Fruit fly (Drosophila melanogaster) whole organism, embryonic: ENCODE results near the gene tai.

Experiments used
- Atf-2 ChIP-seq: fragments of 200-800 bp; sonication (Bioruptor generic); optimal IDR thresholded peaks from 2 replicates; lab custom pipeline; 2016; ENCODE audit warnings: missing biosample characterization, missing genetic modification characterization
- Awh ChIP-seq: fragments of 200-800 bp; sonication (Bioruptor generic); IDR thresholded peaks from 2 replicates; pipeline ENCODE4, ENCODE4 v1.3.6; 2022; ENCODE audit warnings: missing biosample characterization, missing genetic modification characterization
- BtbVII ChIP-seq: fragments of 200-800 bp; sonication (Bioruptor generic); optimal IDR thresholded peaks from 3 replicates; lab custom pipeline; 2017; ENCODE audit warnings: missing biosample characterization, mild to moderate bottlenecking, missing genetic modification characterization
- CG11560 ChIP-seq: fragments of 200-800 bp; sonication (Bioruptor generic); IDR thresholded peaks from 3 replicates; pipeline ENCODE4 v1.3.6; 2022; ENCODE audit warnings: missing biosample characterization, missing genetic modification characterization
- CG14860 ChIP-seq: fragments of 200-800 bp; sonication (Bioruptor generic); IDR thresholded peaks from 3 replicates; pipeline ENCODE4 v1.3.6; 2022; ENCODE audit warnings: missing biosample characterization, missing genetic modification characterization; ENCODE audit not compliant: partially characterized antibody
- CG15073 ChIP-seq: fragments of 200-800 bp; sonication (Bioruptor generic); optimal IDR thresholded peaks from 2 replicates; lab custom pipeline; 2016; ENCODE audit warnings: missing biosample characterization, missing genetic modification characterization
- CG1529 ChIP-seq: fragments of 200-800 bp; sonication (Bioruptor generic); optimal IDR thresholded peaks from 3 replicates; lab custom pipeline; 2018; ENCODE audit warnings: missing biosample characterization, missing genetic modification characterization
- CG15514 ChIP-seq: fragments of 200-800 bp; sonication (Bioruptor generic); optimal IDR thresholded peaks from 3 replicates; lab custom pipeline; 2017; ENCODE audit warnings: missing biosample characterization, missing genetic modification characterization, mild to moderate bottlenecking, moderate library complexity, missing genetic modification reagents
- CG1603 ChIP-seq: fragments of 200-800 bp; sonication (Bioruptor generic); optimal IDR thresholded peaks from 2 replicates; lab custom pipeline; 2019; ENCODE audit warnings: missing biosample characterization, mild to moderate bottlenecking, missing genetic modification characterization, moderate library complexity
- CG17186 ChIP-seq: fragments of 200-800 bp; sonication (Bioruptor generic); optimal IDR thresholded peaks from 3 replicates; lab custom pipeline; 2017; ENCODE audit warnings: missing biosample characterization, missing genetic modification reagents, missing genetic modification characterization
- CG17802 ChIP-seq: fragments of 200-800 bp; sonication (Bioruptor generic); optimal IDR thresholded peaks from 2 replicates; lab custom pipeline; 2018; ENCODE audit warnings: missing biosample characterization, mild to moderate bottlenecking, missing genetic modification characterization, moderate library complexity
- CG1792 ChIP-seq: fragments of 200-800 bp; sonication (Bioruptor generic); optimal IDR thresholded peaks from 2 replicates; lab custom pipeline; 2016; ENCODE audit warnings: missing biosample characterization, missing genetic modification characterization
- CG18262 ChIP-seq: fragments of 200-800 bp; optimal IDR thresholded peaks from 3 replicates; lab custom pipeline; 2019; ENCODE audit warnings: missing biosample characterization, mild to moderate bottlenecking, missing genetic modification characterization, moderate library complexity
- CG2712 ChIP-seq: fragments of 200-800 bp; optimal IDR thresholded peaks from 3 replicates; lab custom pipeline; 2019; ENCODE audit warnings: missing biosample characterization, mild to moderate bottlenecking, missing genetic modification characterization, moderate library complexity
- CG2889 ChIP-seq: fragments of 200-800 bp; sonication (Bioruptor generic); IDR thresholded peaks from 3 replicates; pipeline ENCODE4 v1.3.6; 2022; ENCODE audit warnings: missing biosample characterization, missing genetic modification characterization
- CG31224 ChIP-seq: fragments of 200-800 bp; sonication (Bioruptor generic); IDR thresholded peaks from 2 replicates; pipeline ENCODE4 v1.3.6; 2022; ENCODE audit warnings: missing biosample characterization, missing genetic modification characterization
- CG31365 ChIP-seq: fragments of 200-800 bp; sonication (Bioruptor generic); optimal IDR thresholded peaks from 2 replicates; lab custom pipeline; 2018; ENCODE audit warnings: missing biosample characterization, mild to moderate bottlenecking, missing genetic modification characterization
- CG34422 ChIP-seq: fragments of 200-800 bp; sonication (Bioruptor generic); IDR thresholded peaks from 3 replicates; pipeline ENCODE4 v1.3.6; 2022; ENCODE audit warnings: missing biosample characterization, missing genetic modification characterization
- CG42726 ChIP-seq: fragments of 200-800 bp; sonication (Bioruptor generic); IDR thresholded peaks from 2 replicates; pipeline ENCODE4 v1.3.6; 2022; ENCODE audit warnings: missing biosample characterization, missing genetic modification characterization; ENCODE audit not compliant: partially characterized antibody
- CG6175 ChIP-seq: fragments of 200-800 bp; sonication (Bioruptor generic); IDR thresholded peaks from 3 replicates; pipeline ENCODE4 v1.3.6; 2022; ENCODE audit warnings: missing biosample characterization, missing genetic modification characterization
- CG7357 ChIP-seq: fragments of 200-800 bp; sonication (Bioruptor generic); IDR thresholded peaks from 3 replicates; pipeline ENCODE4 v1.3.6; 2022; ENCODE audit warnings: missing biosample characterization, missing genetic modification characterization
- CG7372 ChIP-seq: fragments of 200-800 bp; sonication (Bioruptor generic); IDR thresholded peaks from 2 replicates; pipeline ENCODE4 v1.3.6; 2022; ENCODE audit warnings: missing biosample characterization, missing genetic modification characterization
- CG8089 ChIP-seq: fragments of 200-800 bp; sonication (Bioruptor generic); optimal IDR thresholded peaks from 3 replicates; lab custom pipeline; 2016; ENCODE audit warnings: missing biosample characterization, missing genetic modification characterization
- CG9437 ChIP-seq: fragments of 200-800 bp; sonication (Bioruptor generic); optimal IDR thresholded peaks from 2 replicates; lab custom pipeline; 2018; ENCODE audit warnings: missing biosample characterization, mild to moderate bottlenecking, missing genetic modification characterization
- CG9932 ChIP-seq: fragments of 200-800 bp; sonication (Bioruptor generic); IDR thresholded peaks from 2 replicates; pipeline ENCODE4 v1.3.6; 2022; ENCODE audit warnings: missing biosample characterization, missing genetic modification characterization
- Dip2 ChIP-seq: fragments of 200-800 bp; sonication (Bioruptor generic); IDR thresholded peaks from 2 replicates; pipeline ENCODE4 v1.3.6; 2022; ENCODE audit warnings: missing biosample characterization, missing genetic modification characterization
- Dp ChIP-seq: fragments of 200-800 bp; sonication (Bioruptor generic); optimal IDR thresholded peaks from 2 replicates; lab custom pipeline; 2018; ENCODE audit warnings: missing biosample characterization, mild to moderate bottlenecking, missing genetic modification characterization, moderate library complexity
- Hmx ChIP-seq: fragments of 200-800 bp; sonication (Bioruptor generic); optimal IDR thresholded peaks from 2 replicates; lab custom pipeline; 2016; ENCODE audit warnings: missing biosample characterization, missing genetic modification characterization
- Kr ChIP-seq: fragments of 200-800 bp; sonication (Bioruptor generic); optimal IDR thresholded peaks from 2 replicates; lab custom pipeline; 2017; ENCODE audit warnings: missing biosample characterization, mild to moderate bottlenecking, missing genetic modification characterization
- Med ChIP-seq: fragments of 200-800 bp; sonication (Bioruptor generic); peaks from one replicate; lab custom pipeline; 2016; ENCODE audit warnings: missing biosample characterization, missing genetic modification characterization, mild to moderate bottlenecking, inconsistent platforms, moderate library complexity
- NC2β ChIP-seq: fragments of 200-800 bp; sonication (Bioruptor generic); optimal IDR thresholded peaks from 2 replicates; lab custom pipeline; 2016; ENCODE audit warnings: missing biosample characterization, missing genetic modification characterization
- Ravus ChIP-seq: fragments of 200-800 bp; sonication (Bioruptor generic); IDR thresholded peaks from 2 replicates; pipeline ENCODE4 v1.3.6; 2022; ENCODE audit warnings: missing biosample characterization, missing genetic modification characterization
- Sry-β ChIP-seq: fragments of 200-800 bp; sonication (Bioruptor generic); optimal IDR thresholded peaks from 2 replicates; lab custom pipeline; 2018; ENCODE audit warnings: missing biosample characterization, mild to moderate bottlenecking, missing genetic modification characterization, moderate library complexity
- abd-A ChIP-seq: fragments of 200-800 bp; sonication (Bioruptor generic); optimal IDR thresholded peaks from 3 replicates; lab custom pipeline; 2019; ENCODE audit warnings: missing biosample characterization, mild to moderate bottlenecking, missing genetic modification characterization, moderate library complexity
- amos ChIP-seq: fragments of 200-800 bp; sonication (Bioruptor generic); IDR thresholded peaks from 2 replicates; pipeline ENCODE4 v1.3.6; 2022; ENCODE audit warnings: missing biosample characterization, missing genetic modification characterization; ENCODE audit not compliant: partially characterized antibody
- aop ChIP-seq: fragments of 200-800 bp; sonication (Bioruptor generic); IDR thresholded peaks from 2 replicates; pipeline ENCODE4 v1.3.6; 2022; ENCODE audit warnings: missing biosample characterization, missing genetic modification characterization
- bab2 ChIP-seq: fragments of 200-800 bp; sonication (Bioruptor generic); optimal IDR thresholded peaks from 2 replicates; lab custom pipeline; 2016; ENCODE audit warnings: missing biosample characterization, missing genetic modification characterization
- cas ChIP-seq: fragments of 200-800 bp; sonication (Bioruptor generic); IDR thresholded peaks from 2 replicates; pipeline ENCODE4 v1.3.6; 2022; ENCODE audit warnings: missing biosample characterization, missing genetic modification characterization
- cg ChIP-seq: fragments of 200-800 bp; sonication (Bioruptor generic); optimal IDR thresholded peaks from 3 replicates; lab custom pipeline; 2019; ENCODE audit warnings: missing biosample characterization, mild to moderate bottlenecking, missing genetic modification characterization, moderate library complexity
- chm ChIP-seq: fragments of 200-800 bp; sonication (Bioruptor generic); IDR thresholded peaks from 2 replicates; pipeline ENCODE4 v1.3.6; 2022; ENCODE audit warnings: missing biosample characterization, missing genetic modification characterization
- crc ChIP-seq: fragments of 200-800 bp; sonication (Bioruptor generic); optimal IDR thresholded peaks from 2 replicates; lab custom pipeline; 2016; ENCODE audit warnings: missing biosample characterization, missing genetic modification characterization
- da ChIP-seq: fragments of 200-800 bp; sonication (Bioruptor generic); optimal IDR thresholded peaks from 2 replicates; lab custom pipeline; 2016; ENCODE audit warnings: missing biosample characterization, missing genetic modification characterization
- dm ChIP-seq: fragments of 200-800 bp; sonication (Bioruptor generic); optimal IDR thresholded peaks from 3 replicates; lab custom pipeline; 2016; ENCODE audit warnings: missing biosample characterization, missing genetic modification characterization
- dmrt99B ChIP-seq: fragments of 200-800 bp; sonication (Bioruptor generic); optimal IDR thresholded peaks from 2 replicates; lab custom pipeline; 2018; ENCODE audit warnings: missing biosample characterization, mild to moderate bottlenecking, missing genetic modification characterization, moderate library complexity
- ewg ChIP-seq: fragments of 200-800 bp; sonication (Bioruptor generic); optimal IDR thresholded peaks from 3 replicates; lab custom pipeline; 2017; ENCODE audit warnings: mild to moderate bottlenecking, missing biosample characterization, missing genetic modification reagents, missing genetic modification characterization
- fd3F ChIP-seq: fragments of 200-800 bp; sonication (Bioruptor generic); optimal IDR thresholded peaks from 2 replicates; lab custom pipeline; 2018; ENCODE audit warnings: missing biosample characterization, mild to moderate bottlenecking, missing genetic modification characterization, moderate library complexity
- gro ChIP-seq: fragments of 200-800 bp; sonication (Bioruptor generic); optimal IDR thresholded peaks from 2 replicates; lab custom pipeline; 2016; ENCODE audit warnings: missing biosample characterization, missing genetic modification characterization
- gt ChIP-seq: fragments of 200-800 bp; sonication (Bioruptor generic); IDR thresholded peaks from 2 replicates; pipeline ENCODE4 v1.3.6; 2022; ENCODE audit warnings: missing biosample characterization, missing genetic modification characterization
- inv ChIP-seq: fragments of 200-800 bp; sonication (Bioruptor generic); IDR thresholded peaks from 2 replicates; pipeline ENCODE4 v1.3.6; 2022; ENCODE audit warnings: missing biosample characterization, missing genetic modification characterization; ENCODE audit not compliant: partially characterized antibody
- oc ChIP-seq: fragments of 200-800 bp; sonication (Bioruptor generic); optimal IDR thresholded peaks from 2 replicates; lab custom pipeline; 2018; ENCODE audit warnings: missing biosample characterization, mild to moderate bottlenecking, missing genetic modification characterization, moderate library complexity
- vfl ChIP-seq: fragments of 200-800 bp; sonication (Bioruptor generic); optimal IDR thresholded peaks from 2 replicates; lab custom pipeline; 2016; ENCODE audit warnings: missing biosample characterization, missing genetic modification characterization
- vnd ChIP-seq: fragments of 200-800 bp; sonication (Bioruptor generic); IDR thresholded peaks from 3 replicates; pipeline ENCODE4 v1.3.6; 2022; ENCODE audit warnings: missing biosample characterization, missing genetic modification characterization; ENCODE audit not compliant: partially characterized antibody

tai gene

DNA sequence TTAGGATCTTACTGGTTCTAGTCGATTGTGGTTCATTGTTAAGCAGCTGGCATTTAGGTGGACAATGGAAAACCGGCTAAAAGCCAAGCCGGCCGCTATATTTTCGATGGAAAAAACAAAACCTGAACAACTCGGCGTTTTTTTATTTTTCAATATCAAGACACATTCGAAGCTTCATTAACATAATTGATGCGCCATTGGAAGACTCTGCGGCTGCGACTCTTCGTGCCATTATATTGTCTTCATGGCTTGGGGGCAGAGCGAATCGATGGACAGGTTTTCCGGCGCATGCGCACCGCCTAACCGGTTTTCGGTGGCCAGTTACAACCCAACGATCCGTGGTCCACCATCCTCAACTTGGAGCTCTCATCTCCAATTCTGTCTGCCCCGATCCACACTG is 29.9 kb upstream of the tai start (continued):
- TF ChIP-seq cg (GFP tag; lab: Kevin White, UChicago) (no peak), CG9437 (GFP tag; lab: Kevin White, UChicago) (no peak), gt (GFP tag; lab: Robert Waterston, UW) (no peak), CG15073 (GFP tag; lab: Kevin White, UChicago) (no peak), da (GFP tag; lab: Kevin White, UChicago) (no peak), CG9932 (GFP tag; lab: Robert Waterston, UW) (0 out of 2 replicates have a peak, but pooled peaks have one; percentile 4), CG8089 (GFP tag; lab: Kevin White, UChicago) (no peak), ewg (no peak), abd-A (tag; lab: Kevin White, UChicago) (peak; percentile 88), Med (GFP tag; lab: Kevin White, UChicago) (no peak), CG2889 (GFP tag; lab: Robert Waterston, UW) (no peak), CG14860 (GFP tag; lab: Robert Waterston, UW) (no peak), Awh (peak; percentile 75), CG31365 (tag; lab: Kevin White, UChicago) (no peak), chm (GFP tag; lab: Robert Waterston, UW) (no peak), CG42726 (GFP tag; lab: Robert Waterston, UW) (no peak), oc (no peak), Dip2 (no peak), vnd (GFP tag; lab: Robert Waterston, UW) (no peak), vfl (GFP tag; lab: Kevin White, UChicago) (no peak), Kr (GFP tag; lab: Kevin White, UChicago) (no peak), cas (GFP tag; lab: Robert Waterston, UW) (no peak), aop (GFP tag; lab: Robert Waterston, UW) (no peak), NC2β (no peak), CG18262 (tag; lab: Kevin White, UChicago) (no peak), CG17186 (GFP tag; lab: Kevin White, UChicago) (no peak), Sry-β (GFP tag; lab: Kevin White, UChicago) (no peak), gro (no peak), CG7372 (no peak), CG1603 (tag; lab: Kevin White, UChicago) (no peak), CG11560 (tag; lab: Robert Waterston, UW) (no peak), Atf-2 (GFP tag; lab: Kevin White, UChicago) (no peak), BtbVII (GFP tag; lab: Kevin White, UChicago) (no peak), Ravus (GFP tag; lab: Robert Waterston, UW) (no peak), fd3F (GFP tag; lab: Kevin White, UChicago) (no peak), CG7357 (GFP tag; lab: Robert Waterston, UW) (no peak), CG1529 (GFP tag; lab: Kevin White, UChicago) (peak; percentile 45), CG15514 (GFP tag; lab: Kevin White, UChicago) (no peak), CG17802 (tag; lab: Kevin White, UChicago) (no peak), Hmx (GFP tag; lab: Kevin White, UChicago) (no peak), crc (GFP tag; lab: Kevin White, UChicago) (no peak), dmrt99B (no peak), CG2712 (no peak), inv (GFP tag; lab: Robert Waterston, UW) (no peak), amos (GFP tag; lab: Robert Waterston, UW) (no peak), CG34422 (0 out of 3 replicates have a peak, but pooled peaks have one; percentile 31), CG1792 (GFP tag; lab: Kevin White, UChicago) (no peak), dm (no peak), CG6175 (GFP tag; lab: Robert Waterston, UW) (0 out of 3 replicates have a peak, but pooled peaks have one; percentile 42), Dp (GFP tag; lab: Kevin White, UChicago) (no peak), CG31224 (GFP tag; lab: Robert Waterston, UW) (no peak), bab2 (GFP tag; lab: Kevin White, UChicago) (no peak)
